Worm (Caenorhabditis elegans) whole organism, young adult: ENCODE data around the gene R102.1.

Experiments
- F23B12.7 ChIP-seq: sonication (generic microtip); optimal IDR thresholded peaks from 2 replicates; lab custom pipeline; 2017; ENCODE audit warnings: missing genetic modification characterization, mild to moderate bottlenecking, missing compliant biosample characterization, antibody characterized with exemption, moderate library complexity; ENCODE audit not compliant: insufficient read depth
- egrh-3 ChIP-seq: fragments of 200-800 bp; sonication (Bioruptor generic); IDR thresholded peaks from 2 replicates; pipeline ENCODE4 v1.3.6; 2022; ENCODE audit warnings: missing genetic modification reagents, missing genetic modification characterization, missing compliant biosample characterization
- lsl-1 ChIP-seq: fragments of 200-800 bp; sonication (Bioruptor generic); optimal IDR thresholded peaks from 2 replicates; lab custom pipeline; 2018; ENCODE audit warnings: mild to moderate bottlenecking, missing genetic modification characterization, moderate library complexity, missing compliant biosample characterization

- TF ChIP-seq F23B12.7 (tag; lab: Kevin White, UChicago): no peak
- TF ChIP-seq lsl-1 (GFP tag; lab: Kevin White, UChicago): no peak
- no peak for TF ChIP-seq egrh-3 (GFP tag; lab: Robert Waterston, UW)
Observed at ce11 chrIV:10666523-10666922, 19.3 kb upstream of the R102.1 start, which contains the start of gene epi-1.
